Worm (Caenorhabditis elegans) whole organism, young adult: ENCODE results near the gene laat-1.
A peak's percentile ranks its signal among the peaks of the same experiment; 100 is the strongest.

Source experiments
- B0019.2 ChIP-seq: fragments of 200-800 bp; sonication (Bioruptor generic); conservative IDR thresholded peaks from 2 replicates; pipeline ENCODE4 v1.3.6; 2022; ENCODE audit warnings: missing genetic modification reagents, missing genetic modification characterization, missing compliant biosample characterization
- F22D6.2 ChIP-seq: sonication (generic microtip); optimal IDR thresholded peaks from 2 replicates; lab custom pipeline; 2016; ENCODE audit warnings: mild to moderate bottlenecking, missing genetic modification characterization, missing compliant biosample characterization
- F49E8.2 ChIP-seq: sonication (generic microtip); optimal IDR thresholded peaks from 3 replicates; lab custom pipeline; 2017; ENCODE audit warnings: missing genetic modification characterization, mild to moderate bottlenecking, missing compliant biosample characterization, antibody characterized with exemption, moderate library complexity; ENCODE audit not compliant: insufficient read depth
- F52B5.7 ChIP-seq: sonication (generic microtip); optimal IDR thresholded peaks from 2 replicates; lab custom pipeline; 2016; ENCODE audit warnings: mild to moderate bottlenecking, missing genetic modification characterization, missing compliant biosample characterization
- K11D2.4 ChIP-seq: fragments of 200-800 bp; sonication (Bioruptor generic); IDR thresholded peaks from 2 replicates; pipeline ENCODE4 v1.3.6; 2022; ENCODE audit warnings: missing genetic modification reagents, missing genetic modification characterization, missing compliant biosample characterization
- Y53G8AR.9 ChIP-seq: fragments of 200-800 bp; sonication (Bioruptor generic); conservative IDR thresholded peaks from 2 replicates; pipeline ENCODE4 v1.3.6; 2022; ENCODE audit warnings: missing genetic modification reagents, missing genetic modification characterization, missing compliant biosample characterization
- Y56A3A.18 ChIP-seq: fragments of 200-800 bp; sonication (Bioruptor generic); IDR thresholded peaks from 2 replicates; pipeline ENCODE4 v1.3.6; 2022; ENCODE audit warnings: missing genetic modification reagents, missing genetic modification characterization, missing compliant biosample characterization
- Y67H2A.10 ChIP-seq: fragments of 200-800 bp; sonication (Bioruptor generic); conservative IDR thresholded peaks from 2 replicates; pipeline ENCODE4 v1.3.6; 2022; ENCODE audit warnings: missing genetic modification reagents, missing genetic modification characterization, missing compliant biosample characterization
- Y95B8A.8 ChIP-seq: fragments of 200-800 bp; sonication (Bioruptor generic); IDR thresholded peaks from 2 replicates; pipeline ENCODE4 v1.3.6; 2022; ENCODE audit warnings: missing genetic modification reagents, missing genetic modification characterization, missing compliant biosample characterization
- attf-5 ChIP-seq: fragments of 200-800 bp; sonication (Bioruptor generic); optimal IDR thresholded peaks from 2 replicates; lab custom pipeline; 2018; ENCODE audit warnings: mild to moderate bottlenecking, missing genetic modification characterization, missing compliant biosample characterization
- bed-1 ChIP-seq: fragments of 200-800 bp; sonication (Bioruptor generic); IDR thresholded peaks from 2 replicates; pipeline ENCODE4 v1.3.6; 2022; ENCODE audit warnings: missing genetic modification reagents, missing genetic modification characterization, missing compliant biosample characterization
- bed-2 ChIP-seq: fragments of 200-800 bp; sonication (Bioruptor generic); IDR thresholded peaks from 2 replicates; pipeline ENCODE4 v1.3.6; 2022; ENCODE audit warnings: missing genetic modification reagents, missing genetic modification characterization, missing compliant biosample characterization
- ccch-3 ChIP-seq: fragments of 200-800 bp; sonication (Bioruptor generic); optimal IDR thresholded peaks from 2 replicates; lab custom pipeline; 2018; ENCODE audit warnings: mild to moderate bottlenecking, missing genetic modification characterization, missing compliant biosample characterization
- ceh-27 ChIP-seq: fragments of 200-800 bp; sonication (Bioruptor generic); optimal IDR thresholded peaks from 2 replicates; lab custom pipeline; 2018; ENCODE audit warnings: mild to moderate bottlenecking, missing genetic modification characterization, moderate library complexity, missing compliant biosample characterization
- ceh-40 ChIP-seq: fragments of 200-800 bp; sonication (Bioruptor generic); IDR thresholded peaks from 2 replicates; pipeline ENCODE4 v1.3.6; 2022; ENCODE audit warnings: missing genetic modification characterization, missing compliant biosample characterization
- chd-7 ChIP-seq: sonication (generic microtip); optimal IDR thresholded peaks from 2 replicates; lab custom pipeline; 2016; ENCODE audit warnings: mild to moderate bottlenecking, missing genetic modification characterization, moderate library complexity, missing compliant biosample characterization
- die-1 ChIP-seq: sonication (generic microtip); optimal IDR thresholded peaks from 2 replicates; lab custom pipeline; 2016; ENCODE audit warnings: missing genotype, mild to moderate bottlenecking, missing genetic modification characterization, missing compliant biosample characterization
- dpff-1 ChIP-seq: sonication (generic microtip); optimal IDR thresholded peaks from 2 replicates; lab custom pipeline; 2017; ENCODE audit warnings: mild to moderate bottlenecking, missing genetic modification characterization, missing compliant biosample characterization
- ekl-4 ChIP-seq: fragments of 200-800 bp; sonication (Bioruptor generic); IDR thresholded peaks from 2 replicates; pipeline ENCODE4 v1.3.6; 2022; ENCODE audit warnings: missing genetic modification reagents, missing genetic modification characterization, missing compliant biosample characterization
- ets-4 ChIP-seq: fragments of 200-800 bp; sonication (Bioruptor generic); optimal IDR thresholded peaks from 2 replicates; lab custom pipeline; 2018; ENCODE audit warnings: mild to moderate bottlenecking, missing genetic modification characterization, missing compliant biosample characterization
- him-1 ChIP-seq: sonication (generic microtip); optimal IDR thresholded peaks from 2 replicates; lab custom pipeline; 2016; ENCODE audit warnings: missing genotype, missing genetic modification reagents, missing genetic modification characterization, missing compliant biosample characterization
- hlh-12 ChIP-seq: sonication (generic microtip); optimal IDR thresholded peaks from 2 replicates; lab custom pipeline; 2016; ENCODE audit warnings: missing genetic modification characterization, missing compliant biosample characterization
- hlh-26 ChIP-seq: fragments of 200-800 bp; sonication (Bioruptor generic); conservative IDR thresholded peaks from 2 replicates; pipeline ENCODE4 v1.3.6; 2022; ENCODE audit warnings: missing genetic modification reagents, missing genetic modification characterization, missing compliant biosample characterization
- hrde-1 ChIP-seq: sonication (generic microtip); optimal IDR thresholded peaks from 2 replicates; lab custom pipeline; 2016; ENCODE audit warnings: missing genetic modification characterization, mild to moderate bottlenecking, missing compliant biosample characterization, moderate library complexity, missing genotype, missing genetic modification reagents, borderline replicate concordance
- lin-26 ChIP-seq: fragments of 200-800 bp; sonication (Bioruptor generic); IDR thresholded peaks from 2 replicates; pipeline ENCODE4 v1.3.6; 2022; ENCODE audit warnings: missing genetic modification reagents, missing genetic modification characterization, missing compliant biosample characterization
- lir-1 ChIP-seq: fragments of 200-800 bp; sonication (Bioruptor generic); conservative IDR thresholded peaks from 2 replicates; pipeline ENCODE4 v1.3.6; 2022; ENCODE audit warnings: missing genetic modification reagents, missing genetic modification characterization, missing compliant biosample characterization
- madf-6 ChIP-seq: fragments of 200-800 bp; sonication (Bioruptor generic); IDR thresholded peaks from 2 replicates; pipeline ENCODE4 v1.3.6; 2022; ENCODE audit warnings: missing genetic modification reagents, missing genetic modification characterization, missing compliant biosample characterization
- mcd-1 ChIP-seq: fragments of 200-800 bp; sonication (Bioruptor generic); IDR thresholded peaks from 2 replicates; pipeline ENCODE4 v1.3.6; 2022; ENCODE audit warnings: missing genetic modification reagents, missing genetic modification characterization, missing compliant biosample characterization
- nfya-2 ChIP-seq: fragments of 200-800 bp; sonication (Bioruptor generic); IDR thresholded peaks from 2 replicates; pipeline ENCODE4 v1.3.6; 2022; ENCODE audit warnings: missing genetic modification reagents, missing genetic modification characterization, missing compliant biosample characterization
- nhr-27 ChIP-seq: fragments of 200-800 bp; sonication (Bioruptor generic); optimal IDR thresholded peaks from 2 replicates; lab custom pipeline; 2018; ENCODE audit warnings: mild to moderate bottlenecking, missing genetic modification characterization, moderate library complexity, missing compliant biosample characterization
- nhr-80 ChIP-seq: sonication (generic microtip); optimal IDR thresholded peaks from 2 replicates; lab custom pipeline; 2016; ENCODE audit warnings: missing genetic modification characterization, missing compliant biosample characterization
- nhr-90 ChIP-seq: sonication (generic microtip); optimal IDR thresholded peaks from 2 replicates; lab custom pipeline; 2016; ENCODE audit warnings: missing genotype, mild to moderate bottlenecking, missing genetic modification characterization, missing compliant biosample characterization
- repo-1 ChIP-seq: sonication (generic microtip); optimal IDR thresholded peaks from 2 replicates; lab custom pipeline; 2017; ENCODE audit warnings: mild to moderate bottlenecking, missing genetic modification characterization, missing compliant biosample characterization
- sdz-38 ChIP-seq: sonication (generic microtip); optimal IDR thresholded peaks from 2 replicates; lab custom pipeline; 2016; ENCODE audit warnings: missing genotype, missing genetic modification characterization, missing compliant biosample characterization
- snpc-4 ChIP-seq, 5 experiments: fragments of 150-350 bp in 1 of 5; sonication (generic microtip) in 4 of 5; optimal IDR thresholded peaks; 2 replicates each; lab custom pipeline; 2014 to 2018; ENCODE audit warnings: missing genetic modification characterization in 5 of 5, missing biosample characterization in 3 of 5, antibody characterized with exemption in 2 of 5, mild to moderate bottlenecking in 2 of 5, missing compliant biosample characterization in 2 of 5, missing genotype in 2 of 5, moderate library complexity in 2 of 5, missing genetic modification reagents in 1 of 5
- sptf-2 ChIP-seq: fragments of 200-800 bp; sonication (Bioruptor generic); optimal IDR thresholded peaks from 2 replicates; lab custom pipeline; 2018; ENCODE audit warnings: mild to moderate bottlenecking, missing genetic modification characterization, missing compliant biosample characterization
- tbp1 ChIP-seq: fragments of 200-800 bp; sonication (Bioruptor generic); optimal IDR thresholded peaks from 2 replicates; lab custom pipeline; 2018; ENCODE audit warnings: mild to moderate bottlenecking, missing genetic modification characterization, missing compliant biosample characterization
- unc-130 ChIP-seq: sonication (generic microtip); optimal IDR thresholded peaks from 2 replicates; lab custom pipeline; 2016; ENCODE audit warnings: missing genetic modification reagents, missing genetic modification characterization, missing compliant biosample characterization
- zfh-2 ChIP-seq: fragments of 200-800 bp; sonication (Bioruptor generic); conservative IDR thresholded peaks from 2 replicates; pipeline ENCODE4 v1.3.6; 2022; ENCODE audit warnings: missing genetic modification reagents, missing genetic modification characterization, missing compliant biosample characterization
- zim-3 ChIP-seq: sonication (generic microtip); optimal IDR thresholded peaks from 2 replicates; lab custom pipeline; 2017; ENCODE audit warnings: mild to moderate bottlenecking, missing genetic modification characterization, moderate library complexity, missing compliant biosample characterization

The laat-1 gene

DNA sequence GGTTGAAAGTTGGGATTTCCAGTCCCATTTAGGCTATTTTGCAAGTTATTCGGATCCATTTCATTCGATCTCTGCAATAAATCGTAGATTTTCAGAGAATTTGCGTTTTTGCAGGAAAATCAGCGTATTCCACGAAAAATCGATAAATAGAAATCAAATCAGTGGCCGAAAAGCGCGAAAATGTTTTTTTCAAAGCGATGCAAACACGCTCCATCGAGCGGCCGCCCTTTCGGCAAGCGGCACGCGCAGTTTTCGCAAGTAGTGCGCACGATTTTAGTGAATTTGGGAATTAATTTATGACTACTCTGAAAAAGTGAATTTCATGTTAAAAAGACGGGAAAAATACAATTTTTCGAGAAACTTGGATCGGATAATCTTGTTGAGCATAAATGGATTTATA is 17.5 kb upstream of the laat-1 start (continued):
- TF ChIP-seq K11D2.4 (GFP tag; lab: Robert Waterston, UW): peak; percentile 92
- TF ChIP-seq F22D6.2: peak; percentile 14
- peak; percentile 30 for TF ChIP-seq chd-7
- peak; percentile 66 for TF ChIP-seq repo-1 (tag; lab: Kevin White, UChicago)
- no peak for TF ChIP-seq nfya-2
- peak; percentile 87 for TF ChIP-seq F49E8.2 (tag; lab: Kevin White, UChicago)

DNA sequence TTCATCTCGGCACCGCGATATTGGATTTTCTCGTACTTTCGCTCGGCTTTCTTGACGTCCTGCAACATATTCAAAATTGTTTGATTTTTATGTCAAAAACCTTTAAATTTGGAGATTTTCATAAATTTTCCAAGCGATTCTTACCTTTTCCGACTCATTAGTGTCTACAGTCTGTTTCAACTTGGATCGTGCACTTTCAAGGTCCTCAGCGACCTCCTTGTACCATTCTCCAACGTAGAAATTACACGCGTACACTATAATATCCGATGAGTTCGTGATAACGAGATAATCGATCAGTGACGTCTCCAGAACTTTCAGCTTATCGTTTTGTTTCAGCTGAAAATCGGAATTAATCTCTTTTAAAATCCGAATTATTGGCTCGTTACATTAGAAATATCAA is 10.1 kb upstream of the laat-1 start:
- TF ChIP-seq attf-5 (no peak), zim-3 (tag; lab: Kevin White, UChicago) (no peak), tbp1 (GFP tag; lab: Kevin White, UChicago) (no peak), ceh-40 (GFP tag; lab: Robert Waterston, UW) (no peak), F52B5.7 (tag; lab: Kevin White, UChicago) (no peak), bed-1 (GFP tag; lab: Robert Waterston, UW) (no peak), madf-6 (GFP tag; lab: Robert Waterston, UW) (no peak), lin-26 (GFP tag; lab: Robert Waterston, UW) (no peak), him-1 (no peak), nhr-90 (no peak), hrde-1 (tag; lab: Kevin White, UChicago) (no peak), bed-2 (GFP tag; lab: Robert Waterston, UW) (no peak), ceh-27 (GFP tag; lab: Kevin White, UChicago) (no peak), Y95B8A.8 (GFP tag; lab: Robert Waterston, UW) (no peak), Y53G8AR.9 (no peak), F49E8.2 (tag; lab: Kevin White, UChicago) (no peak), unc-130 (GFP tag; lab: Kevin White, UChicago) (no peak), sptf-2 (no peak), nfya-2 (no peak), ekl-4 (GFP tag; lab: Robert Waterston, UW) (no peak)

DNA sequence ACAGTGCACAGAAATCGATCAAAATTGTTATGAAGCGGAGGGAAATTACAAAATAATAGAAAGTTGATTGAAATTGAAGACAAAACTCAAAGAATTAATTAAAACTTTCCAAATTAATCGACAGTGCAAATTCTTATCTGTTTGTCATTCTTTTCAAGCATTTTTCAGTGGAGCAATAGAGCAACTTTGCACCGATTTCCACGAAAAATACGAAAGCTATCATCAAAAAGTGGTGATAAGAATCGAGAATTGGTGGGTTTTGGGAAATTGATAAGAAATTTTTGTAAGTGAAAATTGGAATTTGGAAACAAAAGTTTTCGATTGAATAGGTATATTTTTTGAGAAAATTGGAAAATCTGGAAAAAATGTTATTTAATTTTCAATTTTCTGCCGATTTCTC is 2.4 kb upstream of the laat-1 start:
- TF ChIP-seq F49E8.2 (tag; lab: Kevin White, UChicago): no peak
- TF ChIP-seq sdz-38 (tag; lab: Kevin White, UChicago): no peak
- TF ChIP-seq nhr-80 (tag; lab: Kevin White, UChicago): peak; percentile 72
- TF ChIP-seq Y53G8AR.9: no peak

DNA sequence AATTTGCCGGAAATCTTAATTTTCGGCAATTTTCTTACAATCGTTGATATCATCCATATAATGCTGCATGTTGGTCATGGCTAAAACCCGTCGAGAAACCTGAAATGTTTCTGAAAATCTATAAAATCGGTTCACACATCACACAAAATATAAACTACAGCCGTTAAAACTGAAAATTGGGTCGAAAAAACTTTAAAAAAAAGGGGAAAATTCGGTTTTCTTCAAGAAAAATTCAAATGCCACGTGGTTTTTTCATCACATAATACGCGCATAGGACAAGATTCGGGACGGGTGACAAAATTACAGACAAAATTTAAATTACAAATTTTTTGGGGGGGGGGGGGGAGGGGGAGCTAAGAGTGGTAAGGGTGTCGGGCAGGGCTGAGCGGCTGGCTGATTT is 5.0 kb downstream of the laat-1 start, which contains the start of gene Y43H11AL.1:
TSS of gene Y43H11AL.1 (minus strand) at position 101 of the 400 bp plus-strand sequence.
- TF ChIP-seq dpff-1 (tag; lab: Kevin White, UChicago) (no peak), B0019.2 (no peak), bed-1 (GFP tag; lab: Robert Waterston, UW) (no peak), die-1 (no peak), snpc-4 (GFP tag; optimal IDR thresholded peaks at IDR 0.05; lab: Kevin White, UChicago) (no peak), snpc-4 (tag; optimal IDR thresholded peaks at IDR 0.05; lab: Kevin White, UChicago) (no peak), lir-1 (no peak), ets-4 (GFP tag; lab: Kevin White, UChicago) (no peak), ccch-3 (GFP tag; lab: Kevin White, UChicago) (no peak), mcd-1 (no peak), Y56A3A.18 (GFP tag; lab: Robert Waterston, UW) (no peak), hlh-12 (no peak), Y67H2A.10 (GFP tag; lab: Robert Waterston, UW) (no peak), zfh-2 (GFP tag; lab: Robert Waterston, UW) (no peak), F52B5.7 (tag; lab: Kevin White, UChicago) (no peak), hlh-26 (no peak), nhr-27 (no peak), hrde-1 (tag; lab: Kevin White, UChicago) (no peak)
